Worm (Caenorhabditis elegans) whole organism, L3 larva: ENCODE measurements around the gene ZK792.1.

Experiments used
- R02D3.7 ChIP-seq: fragments of 150-350 bp; optimal IDR thresholded peaks from 2 replicates; lab custom pipeline; 2014; ENCODE audit warnings: missing biosample characterization, missing genetic modification characterization
- ZK546.5 ChIP-seq: sonication (generic microtip); optimal IDR thresholded peaks from 2 replicates; lab custom pipeline; 2017; ENCODE audit warnings: missing biosample characterization, missing genetic modification characterization
- aly-2 ChIP-seq: fragments of 150-350 bp; optimal IDR thresholded peaks from 2 replicates; lab custom pipeline; 2014; ENCODE audit warnings: missing biosample characterization, missing genetic modification characterization
- ama-1 ChIP-seq: fragments of 150-350 bp; optimal IDR thresholded peaks from 2 replicates; lab custom pipeline; 2018
- ceh-16 ChIP-seq: sonication (generic microtip); optimal IDR thresholded peaks from 2 replicates; lab custom pipeline; 2017; ENCODE audit warnings: missing biosample characterization, missing genetic modification characterization
- ceh-28 ChIP-seq: fragments of 150-350 bp; optimal IDR thresholded peaks from 2 replicates; lab custom pipeline; 2014; ENCODE audit warnings: missing biosample characterization, missing genetic modification reagents, missing genetic modification characterization
- ceh-82 ChIP-seq: fragments of 150-350 bp; optimal IDR thresholded peaks from 2 replicates; lab custom pipeline; 2014; ENCODE audit warnings: missing biosample characterization, missing genetic modification characterization
- ceh-9 ChIP-seq: sonication (generic microtip); optimal IDR thresholded peaks from 2 replicates; lab custom pipeline; 2018; ENCODE audit warnings: missing biosample characterization, missing genetic modification characterization
- daf-12 ChIP-seq: fragments of 150-350 bp; optimal IDR thresholded peaks from 2 replicates; lab custom pipeline; 2014; ENCODE audit warnings: missing biosample characterization, missing genetic modification reagents, missing genetic modification characterization
- egl-27 ChIP-seq: sonication (generic microtip); optimal IDR thresholded peaks from 4 replicates; lab custom pipeline; 2017; ENCODE audit warnings: missing biosample characterization, missing genetic modification reagents, missing genetic modification characterization
- egl-5 ChIP-seq: fragments of 150-350 bp; optimal IDR thresholded peaks from 2 replicates; lab custom pipeline; 2017; ENCODE audit warnings: missing biosample characterization, missing genetic modification reagents, missing genetic modification characterization, inconsistent platforms
- elt-1 ChIP-seq: fragments of 150-350 bp; optimal IDR thresholded peaks from 2 replicates; lab custom pipeline; 2014; ENCODE audit warnings: missing biosample characterization, missing genetic modification characterization
- elt-2 ChIP-seq: sonication (generic microtip); optimal IDR thresholded peaks from 2 replicates; lab custom pipeline; 2016; ENCODE audit warnings: missing genetic modification reagents, mild to moderate bottlenecking, missing genetic modification characterization, missing compliant biosample characterization
- elt-3 ChIP-seq, 3 experiments: fragments of 150-350 bp in 1 of 3; sonication (generic microtip) in 2 of 3; optimal IDR thresholded peaks; 2 replicates in 2 of 3; 4 replicates in 1 of 3; lab custom pipeline; 2014 to 2017; ENCODE audit warnings: missing biosample characterization in 3 of 3, missing genetic modification characterization in 3 of 3
- eor-1 ChIP-seq, 2 experiments: fragments of 150-350 bp; optimal IDR thresholded peaks; 2 replicates each; lab custom pipeline; 2014 to 2018; ENCODE audit warnings: missing biosample characterization in 2 of 2, missing genetic modification characterization in 2 of 2
- fkh-10 ChIP-seq: sonication (generic microtip); optimal IDR thresholded peaks from 2 replicates; lab custom pipeline; 2017; ENCODE audit warnings: missing biosample characterization, missing genetic modification reagents, missing genetic modification characterization
- fkh-2 ChIP-seq: fragments of 150-350 bp; optimal IDR thresholded peaks from 2 replicates; lab custom pipeline; 2014; ENCODE audit warnings: missing biosample characterization, missing genetic modification reagents, missing genetic modification characterization
- fos-1 ChIP-seq: fragments of 150-350 bp; optimal IDR thresholded peaks from 2 replicates; lab custom pipeline; 2014; ENCODE audit warnings: missing biosample characterization, missing genetic modification characterization
- hmg-11 ChIP-seq: sonication (generic microtip); optimal IDR thresholded peaks from 2 replicates; lab custom pipeline; 2016; ENCODE audit warnings: missing genetic modification characterization, missing compliant biosample characterization
- jun-1 ChIP-seq: fragments of 150-350 bp; optimal IDR thresholded peaks from 2 replicates; lab custom pipeline; 2014; ENCODE audit warnings: missing biosample characterization, missing genetic modification reagents, missing genetic modification characterization
- lin-15B ChIP-seq: fragments of 150-350 bp; optimal IDR thresholded peaks from 2 replicates; lab custom pipeline; 2014; ENCODE audit warnings: missing biosample characterization, missing genetic modification characterization
- lin-39 ChIP-seq: fragments of 150-350 bp; optimal IDR thresholded peaks from 2 replicates; lab custom pipeline; 2018; ENCODE audit warnings: missing biosample characterization, missing genetic modification reagents, missing genetic modification characterization
- lsy-12 ChIP-seq: sonication (generic microtip); optimal IDR thresholded peaks from 2 replicates; lab custom pipeline; 2016; ENCODE audit warnings: mild to moderate bottlenecking, missing genetic modification characterization, missing compliant biosample characterization
- mdl-1 ChIP-seq: fragments of 150-350 bp; optimal IDR thresholded peaks from 2 replicates; lab custom pipeline; 2014; ENCODE audit warnings: missing biosample characterization, missing genetic modification characterization
- mml-1 ChIP-seq: fragments of 150-350 bp; sonication (generic microtip); optimal IDR thresholded peaks from 3 replicates; lab custom pipeline; 2014; ENCODE audit warnings: missing biosample characterization, missing genetic modification characterization
- nfya-1 ChIP-seq: sonication (generic microtip); optimal IDR thresholded peaks from 2 replicates; lab custom pipeline; 2017; ENCODE audit warnings: missing genetic modification characterization, mild to moderate bottlenecking, missing compliant biosample characterization, antibody characterized with exemption, moderate library complexity; ENCODE audit not compliant: insufficient read depth
- nhr-11 ChIP-seq: fragments of 150-350 bp; optimal IDR thresholded peaks from 2 replicates; lab custom pipeline; 2014; ENCODE audit warnings: missing biosample characterization, missing genetic modification characterization
- nhr-12 ChIP-seq: fragments of 150-350 bp; optimal IDR thresholded peaks from 2 replicates; lab custom pipeline; 2014; ENCODE audit warnings: missing biosample characterization, missing genetic modification characterization
- nhr-23 ChIP-seq: fragments of 150-350 bp; optimal IDR thresholded peaks from 2 replicates; lab custom pipeline; 2014; ENCODE audit warnings: missing biosample characterization, missing genetic modification reagents, missing genetic modification characterization
- nhr-237 ChIP-seq: fragments of 150-350 bp; optimal IDR thresholded peaks from 2 replicates; lab custom pipeline; 2014; ENCODE audit warnings: missing biosample characterization, missing genetic modification characterization
- nhr-25 ChIP-seq: sonication (generic microtip); optimal IDR thresholded peaks from 2 replicates; lab custom pipeline; 2017; ENCODE audit warnings: missing biosample characterization, missing genetic modification characterization
- nhr-28 ChIP-seq: fragments of 150-350 bp; optimal IDR thresholded peaks from 2 replicates; lab custom pipeline; 2014; ENCODE audit warnings: missing biosample characterization, missing genetic modification characterization
- nhr-43 ChIP-seq: sonication (generic microtip); optimal IDR thresholded peaks from 2 replicates; lab custom pipeline; 2016; ENCODE audit warnings: mild to moderate bottlenecking, missing genetic modification characterization, missing compliant biosample characterization; ENCODE audit not compliant: poor library complexity, severe bottlenecking
- nhr-67 ChIP-seq: fragments of 150-350 bp; optimal IDR thresholded peaks from 2 replicates; lab custom pipeline; 2014; ENCODE audit warnings: missing biosample characterization, missing genetic modification characterization
- nhr-76 ChIP-seq: fragments of 150-350 bp; sonication (generic microtip); optimal IDR thresholded peaks from 5 replicates; lab custom pipeline; 2014; ENCODE audit warnings: missing biosample characterization, missing genetic modification characterization
- nhr-77 ChIP-seq: fragments of 150-350 bp; optimal IDR thresholded peaks from 2 replicates; lab custom pipeline; 2014; ENCODE audit warnings: missing biosample characterization, missing genetic modification characterization
- pha-4 ChIP-seq: fragments of 150-350 bp; optimal IDR thresholded peaks from 2 replicates; lab custom pipeline; 2014; ENCODE audit warnings: missing biosample characterization, missing genetic modification reagents, missing genetic modification characterization
- pqm-1 ChIP-seq: fragments of 150-350 bp; optimal IDR thresholded peaks from 2 replicates; lab custom pipeline; 2017; ENCODE audit warnings: missing biosample characterization, missing genetic modification characterization, inconsistent platforms
- sea-2 ChIP-seq: fragments of 150-350 bp; sonication (generic microtip); optimal IDR thresholded peaks from 4 replicates; lab custom pipeline; 2014; ENCODE audit warnings: missing biosample characterization, missing genetic modification reagents, missing genetic modification characterization
- skn-1 ChIP-seq: fragments of 150-350 bp; optimal IDR thresholded peaks from 2 replicates; lab custom pipeline; 2014; ENCODE audit warnings: missing biosample characterization, missing genetic modification characterization
- snpc-4 ChIP-seq: fragments of 150-350 bp; optimal IDR thresholded peaks from 2 replicates; lab custom pipeline; 2014; ENCODE audit warnings: missing biosample characterization, missing genetic modification characterization
- tbx-2 ChIP-seq: sonication (generic microtip); optimal IDR thresholded peaks from 2 replicates; lab custom pipeline; 2016; ENCODE audit warnings: mild to moderate bottlenecking, missing genetic modification characterization, missing compliant biosample characterization
- unc-39 ChIP-seq: sonication (generic microtip); optimal IDR thresholded peaks from 4 replicates; lab custom pipeline; 2017; ENCODE audit warnings: missing biosample characterization, missing genetic modification characterization
- unc-62 ChIP-seq: fragments of 150-350 bp; sonication (generic microtip); optimal IDR thresholded peaks from 4 replicates; lab custom pipeline; 2014; ENCODE audit warnings: missing biosample characterization, missing genetic modification reagents, missing genetic modification characterization
- zag-1 ChIP-seq: fragments of 150-350 bp; optimal IDR thresholded peaks from 2 replicates; lab custom pipeline; 2014; ENCODE audit warnings: missing biosample characterization, missing genetic modification characterization
- ztf-11 ChIP-seq: fragments of 150-350 bp; optimal IDR thresholded peaks from 2 replicates; lab custom pipeline; 2014; ENCODE audit warnings: missing biosample characterization, missing genetic modification characterization
- ztf-4 ChIP-seq: fragments of 150-350 bp; optimal IDR thresholded peaks from 2 replicates; lab custom pipeline; 2014; ENCODE audit warnings: missing biosample characterization, missing genetic modification characterization

The ZK792.1 gene

DNA sequence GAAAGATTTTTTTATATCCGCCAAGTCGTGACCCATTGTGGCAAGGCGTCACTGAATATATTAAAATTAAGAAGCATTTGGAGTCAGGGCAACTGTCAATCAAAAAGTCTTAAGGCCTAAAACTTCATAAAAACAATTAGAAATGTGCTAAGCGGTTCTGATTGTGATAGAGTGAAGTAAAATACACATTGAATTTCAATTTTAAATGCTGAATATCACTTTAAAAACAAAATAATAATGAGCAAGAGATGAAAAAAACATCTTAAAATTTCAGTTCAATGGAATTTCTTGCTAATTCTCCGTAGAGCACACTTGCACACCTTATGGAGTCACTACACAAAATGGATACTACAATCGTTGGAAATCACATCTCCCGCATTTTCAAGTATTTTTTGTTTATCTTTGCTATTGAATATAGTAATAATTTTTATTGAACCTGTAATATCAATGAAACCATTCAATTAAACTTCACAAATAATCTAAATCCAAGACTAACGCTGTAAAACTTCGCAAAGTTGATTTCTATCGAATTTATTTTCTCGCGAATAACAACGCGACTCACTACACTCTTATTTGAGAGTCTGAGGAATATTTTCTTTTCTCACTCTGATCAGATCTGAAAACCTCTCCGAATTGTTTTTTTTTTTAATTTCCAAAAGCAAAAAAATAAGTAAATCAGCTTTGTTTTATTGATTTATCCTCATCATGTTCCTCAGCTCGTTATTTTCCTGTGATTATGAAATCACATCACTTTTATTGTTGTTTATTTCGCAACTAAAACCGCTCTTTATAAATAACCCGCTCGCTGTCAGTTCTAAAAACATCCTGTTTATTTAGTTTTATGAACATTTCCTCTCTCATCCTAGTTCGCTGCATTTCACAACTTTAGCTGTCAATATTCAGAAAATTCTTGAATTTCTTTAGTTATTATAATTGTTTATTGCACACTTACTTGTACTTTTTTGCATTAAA is 23.9 kb upstream of the ZK792.1 start, which contains the start of gene mars-1:
mars-1 (minus strand) TSS at position 51 of the 972 bp plus-strand sequence.
- no peak for TF ChIP-seq elt-3 (tag; optimal IDR thresholded peaks at IDR 0.05; lab: Kevin White, UChicago)
- no peak for TF ChIP-seq daf-12
- TF ChIP-seq nhr-28, result no peak
- TF ChIP-seq ztf-11 (tag; lab: Kevin White, UChicago), result no peak
- TF ChIP-seq lin-15B (tag; lab: Kevin White, UChicago), result peak; percentile 80
- TF ChIP-seq elt-2, result peak; percentile 32
- TF ChIP-seq nhr-67 (tag; lab: Kevin White, UChicago), result no peak
- peak; percentile 22 for TF ChIP-seq lsy-12
- no peak for TF ChIP-seq unc-39 (tag; lab: Kevin White, UChicago)
- no peak for TF ChIP-seq ceh-16 (tag; lab: Kevin White, UChicago)
- TF ChIP-seq nhr-77, result no peak
- peak; percentile 18 for TF ChIP-seq snpc-4 (tag; lab: Kevin White, UChicago)
- TF ChIP-seq pqm-1 (tag; lab: Kevin White, UChicago), result no peak
- no peak for TF ChIP-seq ceh-82 (tag; lab: Kevin White, UChicago)
- TF ChIP-seq egl-27, result no peak
- TF ChIP-seq nhr-23, result peak; percentile 56
- no peak for TF ChIP-seq sea-2 (GFP tag; lab: Kevin White, UChicago)
- TF ChIP-seq nhr-12 (tag; lab: Kevin White, UChicago), result no peak
- peak; percentile 25 for TF ChIP-seq fkh-10 (GFP tag; lab: Kevin White, UChicago)
- TF ChIP-seq ama-1 (lab: Kevin White, UChicago), result no peak
- TF ChIP-seq zag-1, result no peak
- TF ChIP-seq elt-1 (tag; lab: Kevin White, UChicago), result no peak
- no peak for TF ChIP-seq mml-1 (tag; lab: Kevin White, UChicago)
- no peak for TF ChIP-seq aly-2
- peak; percentile 39 for TF ChIP-seq skn-1 (tag; lab: Kevin White, UChicago)
- TF ChIP-seq jun-1 (tag; lab: Kevin White, UChicago), result no peak
- TF ChIP-seq nhr-43, result peak; percentile 31
- peak; percentile 61 for TF ChIP-seq nhr-25 (tag; lab: Kevin White, UChicago)
- TF ChIP-seq nhr-11 (tag; lab: Kevin White, UChicago), result peak; percentile 34
- TF ChIP-seq fos-1 (tag; lab: Kevin White, UChicago), result no peak
- peak; percentile 58 for TF ChIP-seq nfya-1 (tag; lab: Kevin White, UChicago)
- no peak for TF ChIP-seq eor-1 (tag; optimal IDR thresholded peaks at IDR 0.05; lab: Kevin White, UChicago)
- no peak for TF ChIP-seq tbx-2
- no peak for TF ChIP-seq unc-62 (GFP tag; lab: Kevin White, UChicago)
- no peak for TF ChIP-seq ztf-4 (tag; lab: Kevin White, UChicago)
- peak; percentile 76 for TF ChIP-seq pha-4 (tag; lab: Kevin White, UChicago)
- no peak for TF ChIP-seq ceh-9 (tag; lab: Kevin White, UChicago)
- TF ChIP-seq lin-39 (tag; lab: Kevin White, UChicago), result no peak
- TF ChIP-seq hmg-11 (tag; lab: Kevin White, UChicago), result peak; percentile 10
- TF ChIP-seq ZK546.5 (tag; lab: Kevin White, UChicago), result no peak
- TF ChIP-seq mdl-1, result no peak
- TF ChIP-seq egl-5 (tag; lab: Kevin White, UChicago), result no peak
- no peak for TF ChIP-seq ceh-28 (tag; lab: Kevin White, UChicago)
- TF ChIP-seq fkh-2 (tag; lab: Kevin White, UChicago), result no peak
- no peak for TF ChIP-seq nhr-237 (tag; lab: Kevin White, UChicago)
- TF ChIP-seq nhr-76, result no peak
- TF ChIP-seq R02D3.7 (tag; lab: Kevin White, UChicago), result no peak
